Fruit fly (Drosophila melanogaster): Measurements from ENCODE around the gene ppk5.
A peak's percentile ranks its signal among the peaks of the same experiment; 100 is the strongest.

ppk5 gene

DNA sequence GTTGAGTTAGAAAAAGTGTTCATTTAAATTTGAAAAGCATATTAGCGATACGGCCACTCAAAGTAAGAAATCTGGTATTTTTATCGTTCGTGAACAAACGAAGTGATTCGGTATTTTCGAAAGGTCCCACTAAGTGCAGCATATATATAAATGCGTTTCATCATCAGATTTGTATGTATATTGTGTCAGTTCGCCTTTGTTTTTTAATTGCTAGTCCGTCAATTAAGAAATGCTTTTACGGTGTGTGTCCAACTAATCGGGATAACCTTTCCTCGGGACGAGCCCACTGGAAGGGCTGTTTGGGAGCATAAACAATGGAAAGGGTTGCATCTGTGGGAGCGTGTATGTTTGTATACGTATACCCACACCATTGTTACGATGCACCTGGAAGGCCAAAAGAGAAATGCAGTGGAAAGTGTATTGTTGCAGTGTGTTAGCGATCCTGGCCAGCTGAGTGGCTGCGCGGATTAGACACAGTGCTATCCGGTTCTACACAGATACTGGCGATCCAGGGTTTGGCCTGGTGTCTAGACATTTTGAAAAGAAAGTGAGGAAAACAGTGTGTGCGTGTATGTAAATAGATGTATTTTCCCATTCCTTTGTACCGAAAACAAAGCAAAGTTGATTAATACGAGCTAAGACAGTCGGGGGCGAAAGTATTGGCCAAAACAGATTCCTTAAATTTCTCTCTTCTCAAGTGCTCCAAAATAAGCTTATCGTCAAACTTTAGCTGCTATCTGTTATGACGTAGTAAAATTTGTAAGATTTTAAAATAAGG lies 11.2 kb upstream of the ppk5 start, which contains the start of gene CG7611:
Gene CG7611, plus strand, starts transcription at position 128 of the 778 bp plus-strand sequence.
- TF ChIP-seq Kr (GFP tag; optimal IDR thresholded peaks at IDR 0.05) (peak; percentile 96), gsb-n (tag; optimal IDR thresholded peaks at IDR 0.05) (no peak), CG10979 (tag; optimal IDR thresholded peaks at IDR 0.05) (no peak), BEAF-32 (GFP tag; optimal IDR thresholded peaks at IDR 0.05) (peak; percentile 35), Camta (GFP tag; optimal IDR thresholded peaks at IDR 0.05) (no peak), gfzf (GFP tag; optimal IDR thresholded peaks at IDR 0.05) (peak; percentile 78), pzg (GFP tag; optimal IDR thresholded peaks at IDR 0.05) (peak; percentile 52), lov (optimal IDR thresholded peaks at IDR 0.05) (no peak), lov (GFP tag; IDR thresholded peaks at IDR 0.05) (no peak), ham (GFP tag; IDR thresholded peaks at IDR 0.05) (no peak), CG6654 (GFP tag; optimal IDR thresholded peaks at IDR 0.05) (no peak), CG13424 (tag; optimal IDR thresholded peaks at IDR 0.05) (no peak), CG18011 (GFP tag; optimal IDR thresholded peaks at IDR 0.05) (no peak), Meics (GFP tag; optimal IDR thresholded peaks at IDR 0.05) (no peak), Ssrp (tag; optimal IDR thresholded peaks at IDR 0.05) (no peak), Hr78 (GFP tag; optimal IDR thresholded peaks at IDR 0.05) (peak in 1 of 2 experiments; percentile 20), ara (GFP tag; IDR thresholded peaks at IDR 0.05) (no peak), CG7786 (GFP tag; optimal IDR thresholded peaks at IDR 0.05) (no peak), D (optimal IDR thresholded peaks at IDR 0.05) (peak; percentile 68), D (GFP tag; optimal IDR thresholded peaks at IDR 0.05) (peak; percentile 8), CG31365 (tag; optimal IDR thresholded peaks at IDR 0.05) (no peak), ssp (GFP tag; IDR thresholded peaks at IDR 0.05) (peak; percentile 46; the same call in 1 of the 2 replicates), CG6272 (GFP tag; IDR thresholded peaks at IDR 0.05) (no peak), sens (GFP tag) (peak; percentile 59), z (GFP tag; IDR thresholded peaks at IDR 0.05) (no peak), CG6175 (GFP tag; IDR thresholded peaks at IDR 0.05) (no peak), CG3847 (GFP tag; IDR thresholded peaks at IDR 0.05) (no peak), hbn (GFP tag; IDR thresholded peaks at IDR 0.05; ENCODE audit: partially characterized antibody) (peak; percentile 21; the same call in 1 of the 2 replicates), trh (GFP tag; optimal IDR thresholded peaks at IDR 0.05) (no peak), CG17568 (GFP tag; optimal IDR thresholded peaks at IDR 0.05) (no peak), CG10431 (GFP tag; optimal IDR thresholded peaks at IDR 0.05) (peak; percentile 79), br (optimal IDR thresholded peaks at IDR 0.05) (no peak), al (GFP tag; IDR thresholded peaks at IDR 0.05) (no peak), Ets97D (GFP tag; optimal IDR thresholded peaks at IDR 0.05) (no peak), crp (GFP tag; optimal IDR thresholded peaks at IDR 0.05) (peak in 1 of 2 experiments; percentile 68), sim (GFP tag; IDR thresholded peaks at IDR 0.05) (no peak), CG15073 (GFP tag; optimal IDR thresholded peaks at IDR 0.05) (peak; percentile 61), E2f2 (GFP tag; IDR thresholded peaks at IDR 0.05) (peak; percentile 57), CG7556 (GFP tag; optimal IDR thresholded peaks at IDR 0.05) (no peak), phol (tag; optimal IDR thresholded peaks at IDR 0.05) (peak; percentile 15), Med (GFP tag) (no peak), CG17328 (GFP tag; IDR thresholded peaks at IDR 0.05) (no peak), trem (tag; optimal IDR thresholded peaks at IDR 0.05) (peak; percentile 52), chinmo (GFP tag; IDR thresholded peaks at IDR 0.05; ENCODE audit: partially characterized antibody) (0 out of 4 replicates have a peak, but pooled peaks have one; percentile 69), Nf-YC (tag; optimal IDR thresholded peaks at IDR 0.05) (no peak), CG4820 (GFP tag; optimal IDR thresholded peaks at IDR 0.05) (no peak), GATAe (GFP tag; conservative IDR thresholded peaks at IDR 0.05) (no peak), CG10267 (tag; optimal IDR thresholded peaks at IDR 0.05) (peak; percentile 48), CG7357 (GFP tag; IDR thresholded peaks at IDR 0.05) (no peak), gro (GFP tag; optimal IDR thresholded peaks at IDR 0.05) (no peak)

Measured in whole organism, embryonic.